Worm (Caenorhabditis elegans): ENCODE data around the gene T11F9.1.

- TF ChIP-seq snpc-4 (tag; optimal IDR thresholded peaks at IDR 0.05) = no peak
- TF ChIP-seq lin-39 (tag; optimal IDR thresholded peaks at IDR 0.05) = no peak
- TF ChIP-seq lin-15B (tag; optimal IDR thresholded peaks at IDR 0.05) = no peak
- TF ChIP-seq fkh-10 (GFP tag; optimal IDR thresholded peaks at IDR 0.05) = no peak
- TF ChIP-seq mdl-1 (tag; optimal IDR thresholded peaks at IDR 0.05) = no peak
- no peak for TF ChIP-seq fos-1 (tag; optimal IDR thresholded peaks at IDR 0.05)
- TF ChIP-seq zag-1 (tag; optimal IDR thresholded peaks at IDR 0.05) = no peak
- TF ChIP-seq ama-1 (optimal IDR thresholded peaks at IDR 0.05) = no peak
- no peak for TF ChIP-seq nhr-11 (tag; optimal IDR thresholded peaks at IDR 0.05)
- TF ChIP-seq fkh-2 (tag; optimal IDR thresholded peaks at IDR 0.05) = no peak
- no peak for TF ChIP-seq pha-4 (tag; optimal IDR thresholded peaks at IDR 0.05)
- TF ChIP-seq nhr-12 (tag; optimal IDR thresholded peaks at IDR 0.05) = no peak
- TF ChIP-seq R02D3.7 (tag; optimal IDR thresholded peaks at IDR 0.05) = no peak
- TF ChIP-seq unc-39 (tag; optimal IDR thresholded peaks at IDR 0.05) = no peak
Observed at ce11 chrV:11492456-11492855, 33.1 kb downstream of the T11F9.1 start, which contains the start of gene T11F9.21.
